Worm (Caenorhabditis elegans) whole organism, L3 larva: ENCODE data around the gene T04G9.7.

Experiments
- ZK546.5 ChIP-seq: sonication (generic microtip); optimal IDR thresholded peaks from 2 replicates; lab custom pipeline; 2017; ENCODE audit warnings: missing biosample characterization, missing genetic modification characterization
- elt-1 ChIP-seq: fragments of 150-350 bp; optimal IDR thresholded peaks from 2 replicates; lab custom pipeline; 2014; ENCODE audit warnings: missing biosample characterization, missing genetic modification characterization
- lin-15B ChIP-seq: fragments of 150-350 bp; optimal IDR thresholded peaks from 2 replicates; lab custom pipeline; 2014; ENCODE audit warnings: missing biosample characterization, missing genetic modification characterization
- lin-39 ChIP-seq: fragments of 150-350 bp; optimal IDR thresholded peaks from 2 replicates; lab custom pipeline; 2018; ENCODE audit warnings: missing biosample characterization, missing genetic modification reagents, missing genetic modification characterization
- mdl-1 ChIP-seq: fragments of 150-350 bp; optimal IDR thresholded peaks from 2 replicates; lab custom pipeline; 2014; ENCODE audit warnings: missing biosample characterization, missing genetic modification characterization
- nhr-12 ChIP-seq: fragments of 150-350 bp; optimal IDR thresholded peaks from 2 replicates; lab custom pipeline; 2014; ENCODE audit warnings: missing biosample characterization, missing genetic modification characterization
- nhr-25 ChIP-seq: sonication (generic microtip); optimal IDR thresholded peaks from 2 replicates; lab custom pipeline; 2017; ENCODE audit warnings: missing biosample characterization, missing genetic modification characterization
- nhr-43 ChIP-seq: sonication (generic microtip); optimal IDR thresholded peaks from 2 replicates; lab custom pipeline; 2016; ENCODE audit warnings: mild to moderate bottlenecking, missing genetic modification characterization, missing compliant biosample characterization; ENCODE audit not compliant: poor library complexity, severe bottlenecking
- nhr-76 ChIP-seq: fragments of 150-350 bp; sonication (generic microtip); optimal IDR thresholded peaks from 5 replicates; lab custom pipeline; 2014; ENCODE audit warnings: missing biosample characterization, missing genetic modification characterization
- pha-4 ChIP-seq: fragments of 150-350 bp; optimal IDR thresholded peaks from 2 replicates; lab custom pipeline; 2014; ENCODE audit warnings: missing biosample characterization, missing genetic modification reagents, missing genetic modification characterization
- sea-2 ChIP-seq: fragments of 150-350 bp; sonication (generic microtip); optimal IDR thresholded peaks from 4 replicates; lab custom pipeline; 2014; ENCODE audit warnings: missing biosample characterization, missing genetic modification reagents, missing genetic modification characterization
- unc-62 ChIP-seq: fragments of 150-350 bp; sonication (generic microtip); optimal IDR thresholded peaks from 4 replicates; lab custom pipeline; 2014; ENCODE audit warnings: missing biosample characterization, missing genetic modification reagents, missing genetic modification characterization
- ztf-4 ChIP-seq: fragments of 150-350 bp; optimal IDR thresholded peaks from 2 replicates; lab custom pipeline; 2014; ENCODE audit warnings: missing biosample characterization, missing genetic modification characterization

DNA sequence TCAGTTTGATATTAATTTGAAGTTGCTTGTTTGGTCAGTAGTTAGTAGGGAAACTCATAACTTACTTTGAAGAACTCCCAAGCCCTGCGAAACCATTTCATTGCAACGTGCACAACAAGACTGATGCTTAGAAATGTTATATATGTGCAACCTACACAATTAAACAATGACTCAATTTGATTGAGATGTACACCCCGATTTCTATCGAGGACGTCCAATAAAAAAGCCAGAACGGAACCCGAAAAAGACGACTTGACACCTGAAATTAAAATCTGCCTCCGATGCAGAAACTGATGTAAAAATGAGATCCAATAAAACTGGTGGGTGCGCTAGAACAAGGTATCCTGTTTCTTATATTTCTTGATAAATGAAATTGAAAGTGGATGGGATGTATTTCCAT lies 14.2 kb downstream of the T04G9.7 start, which contains the start of gene T04G9.6:
- no peak for TF ChIP-seq unc-62
- no peak for TF ChIP-seq sea-2 (GFP tag; lab: Kevin White, UChicago)
- TF ChIP-seq lin-15B (tag; lab: Kevin White, UChicago) = no peak
- no peak for TF ChIP-seq lin-39 (tag; lab: Kevin White, UChicago)
- no peak for TF ChIP-seq nhr-43 (tag; lab: Kevin White, UChicago)
- TF ChIP-seq ZK546.5 (tag; lab: Kevin White, UChicago) = no peak
- no peak for TF ChIP-seq mdl-1
- TF ChIP-seq nhr-12 (tag; lab: Kevin White, UChicago) = no peak
- TF ChIP-seq nhr-76 (tag; lab: Kevin White, UChicago) = no peak
- no peak for TF ChIP-seq elt-1 (tag; lab: Kevin White, UChicago)
- no peak for TF ChIP-seq pha-4 (tag; lab: Kevin White, UChicago)
- no peak for TF ChIP-seq nhr-25 (tag; lab: Kevin White, UChicago)
- no peak for TF ChIP-seq ztf-4 (tag; lab: Kevin White, UChicago)
